Worm (Caenorhabditis elegans): ENCODE results near the gene srw-19.
A peak's percentile ranks its signal among the peaks of the same experiment; 100 is the strongest.
"Not testable (repeated sequence)": the region's sequence is repeated elsewhere in the genome, so short reads cannot be mapped to it uniquely, and the experiment has no call there.

srw-19 gene

DNA sequence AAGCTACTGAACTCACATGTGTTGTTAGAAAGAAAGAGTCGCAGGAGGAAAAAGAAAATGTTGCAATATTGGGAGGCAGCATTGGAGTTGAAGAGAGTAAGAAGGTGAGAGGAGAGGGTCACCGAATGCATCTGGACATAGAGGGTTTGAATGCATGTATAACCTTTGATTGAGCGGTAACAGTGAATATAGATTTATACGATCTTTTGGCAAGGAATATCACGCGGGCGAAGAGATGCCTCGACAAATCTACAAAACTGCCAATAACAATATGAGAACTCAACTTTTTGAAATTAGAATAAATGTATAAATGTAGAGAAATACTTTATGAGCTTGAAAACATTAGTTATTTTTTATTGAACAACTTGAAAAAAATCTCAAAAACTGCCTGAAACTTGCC, 18.8 kb downstream of the srw-19 start, which contains the start of gene M01B2.10:
M01B2.10 (minus strand) TSS at position 101 of the 400 bp plus-strand sequence.
- not testable (repeated sequence) for TF ChIP-seq ama-1 (optimal IDR thresholded peaks at IDR 0.05); snpc-4 (tag; optimal IDR thresholded peaks at IDR 0.05); mxl-3 (GFP tag; optimal IDR thresholded peaks at IDR 0.05)

DNA sequence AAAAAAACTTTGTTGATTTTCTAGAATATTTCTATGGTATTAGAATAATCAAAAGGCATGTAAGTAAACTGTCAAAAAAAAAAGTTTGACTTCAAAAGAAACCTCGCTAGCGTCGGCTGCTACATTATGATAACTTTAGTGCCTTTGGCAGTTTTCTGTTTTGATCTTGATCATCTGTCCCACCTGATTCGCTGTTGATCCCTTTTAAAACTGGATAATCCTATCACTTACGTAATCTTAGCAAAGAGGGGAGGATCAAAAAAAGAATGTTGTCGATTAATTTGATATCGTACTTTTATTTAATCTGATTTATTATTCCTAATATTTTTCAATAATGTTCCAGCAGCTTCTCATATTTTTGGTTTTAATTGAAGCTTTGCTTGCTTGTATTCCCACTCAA, 21.3 kb downstream of the srw-19 start, which contains the start of gene M01B2.8:
M01B2.8 (plus strand) TSS at position 301 of the 400 bp plus-strand sequence.
- no peak for TF ChIP-seq lin-13 (GFP tag; optimal IDR thresholded peaks at IDR 0.05)
- no peak for TF ChIP-seq nhr-111 (GFP tag; optimal IDR thresholded peaks at IDR 0.05)
- no peak for TF ChIP-seq fkh-10 (GFP tag; optimal IDR thresholded peaks at IDR 0.05)

DNA sequence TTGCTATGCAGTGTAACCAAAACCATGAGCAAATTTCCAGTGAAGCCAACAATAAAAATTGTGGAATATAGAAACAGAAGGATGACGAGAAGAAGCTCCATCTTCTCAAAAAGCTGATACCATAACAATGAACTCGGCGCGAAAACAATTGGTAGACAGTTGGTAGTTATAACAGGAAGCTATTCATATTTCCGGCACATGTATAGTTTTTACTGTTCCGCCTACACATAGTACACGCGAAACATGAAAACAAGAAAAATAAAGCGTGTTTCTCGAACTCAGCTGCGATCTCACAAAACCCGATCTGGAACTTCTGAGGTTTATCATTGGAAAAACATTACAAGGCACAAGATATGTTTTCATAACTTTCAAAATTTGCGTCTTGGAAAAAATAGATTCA, 22.1 kb downstream of the srw-19 start, which contains the start of gene srsx-37:
srsx-37 (minus strand) TSS at position 101 of the 400 bp plus-strand sequence.
- no peak for TF ChIP-seq hmg-1.1 (GFP tag; IDR thresholded peaks at IDR 0.05)

DNA sequence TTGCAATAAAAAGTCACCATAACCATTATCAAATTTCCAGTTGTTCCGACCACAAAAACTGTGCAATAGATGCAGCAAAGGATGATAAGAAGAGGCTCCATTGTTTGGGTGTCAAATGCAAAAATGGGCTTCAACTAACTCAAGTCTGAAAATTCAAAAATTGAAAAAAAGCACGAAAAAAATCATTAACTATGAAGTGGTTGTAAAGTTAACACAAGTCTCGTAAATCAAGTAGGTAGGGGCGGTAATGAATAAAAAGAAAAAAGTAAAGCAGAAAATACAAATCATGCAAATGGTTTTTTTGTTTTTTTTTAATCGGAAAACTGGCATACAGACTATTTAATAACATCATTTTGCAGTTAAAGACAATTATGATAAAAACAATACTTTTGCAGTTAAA, 24.5 kb downstream of the srw-19 start, which contains the start of gene srsx-39:
srsx-39 (minus strand) TSS at position 101 of the 400 bp plus-strand sequence.
- not testable (repeated sequence) for TF ChIP-seq duxl-1 (tag; optimal IDR thresholded peaks at IDR 0.05; ENCODE audit: poor library complexity); zfp-2 (tag; optimal IDR thresholded peaks at IDR 0.05); aha-1 (tag)

ce11 chrV:15253529-15253928, 27.6 kb downstream of the srw-19 start, which contains the start of gene srbc-75:
Gene srbc-75 (plus strand): TSS chrV:15253829.
- TF ChIP-seq lim-7 (GFP tag; IDR thresholded peaks at IDR 0.05) (no peak), dpl-1 (GFP tag; optimal IDR thresholded peaks at IDR 0.05) (no peak), nhr-76 (tag; optimal IDR thresholded peaks at IDR 0.05) (no peak), aha-1 (tag) (peak; percentile 54)

DNA sequence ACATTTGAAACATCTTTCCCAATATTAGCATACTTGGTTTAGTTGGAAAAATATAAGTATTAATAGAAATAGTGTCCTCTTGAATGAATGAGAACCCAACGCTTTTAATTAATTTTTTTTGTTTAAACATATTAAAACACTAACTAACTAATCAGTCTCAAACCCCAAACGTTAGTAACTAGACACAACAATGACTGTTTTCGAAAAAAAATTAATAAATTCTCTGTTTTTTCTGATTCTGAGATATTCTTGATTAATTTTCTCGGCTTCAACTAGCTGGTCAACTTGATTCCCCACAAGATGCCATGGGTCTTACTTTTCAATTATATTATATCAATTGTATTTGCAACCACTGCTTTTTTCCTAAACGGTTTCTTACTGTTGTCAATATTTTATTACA, 29.1 kb downstream of the srw-19 start, which contains the start of gene srbc-76:
srbc-76 (plus strand) TSS at position 301 of the 400 bp plus-strand sequence.
- TF ChIP-seq nhr-11 (tag; optimal IDR thresholded peaks at IDR 0.05) = no peak
- TF ChIP-seq nhr-25 (tag; optimal IDR thresholded peaks at IDR 0.05; ENCODE audit: borderline replicate concordance, insufficient read depth) = no peak
- no peak for TF ChIP-seq unc-130 (GFP tag; optimal IDR thresholded peaks at IDR 0.05)
- TF ChIP-seq T20F7.1 (GFP tag; optimal IDR thresholded peaks at IDR 0.05) = no peak
- TF ChIP-seq dve-1 (tag; optimal IDR thresholded peaks at IDR 0.05; ENCODE audit: insufficient read depth) = no peak
- no peak for TF ChIP-seq saeg-2 (GFP tag; IDR thresholded peaks at IDR 0.05)
- TF ChIP-seq nhr-77 (tag; optimal IDR thresholded peaks at IDR 0.05) = no peak
- no peak for TF ChIP-seq ztf-7 (tag; optimal IDR thresholded peaks at IDR 0.05)
- TF ChIP-seq zip-2 (tag; optimal IDR thresholded peaks at IDR 0.05) = no peak
- TF ChIP-seq snpc-1.2 (GFP tag; IDR thresholded peaks at IDR 0.05) = no peak
- TF ChIP-seq ama-1 (optimal IDR thresholded peaks at IDR 0.05) = no peak
- no peak for TF ChIP-seq nhr-42 (GFP tag; IDR thresholded peaks at IDR 0.05)
- no peak for TF ChIP-seq fkh-10 (GFP tag; optimal IDR thresholded peaks at IDR 0.05)
- TF ChIP-seq unc-39 (tag; optimal IDR thresholded peaks at IDR 0.05) = no peak
- TF ChIP-seq nhr-10 (tag; optimal IDR thresholded peaks at IDR 0.05) = no peak

ce11 chrV:15250304-15250703, 30.9 kb downstream of the srw-19 start, which contains the start of gene srd-28:
Gene srd-28 (plus strand): TSS chrV:15250604.
- not testable (repeated sequence) for TF ChIP-seq lin-38, Y105C5A.15, zip-11 (GFP tag; IDR thresholded peaks at IDR 0.05)

Data from whole organism, L4 larva.